Worm (Caenorhabditis elegans) whole organism, L4 larva: Measurements from ENCODE around the gene K07H8.5.

Source experiments
- aly-2 ChIP-seq: sonication (generic microtip); optimal IDR thresholded peaks from 2 replicates; lab custom pipeline; 2018; ENCODE audit warnings: missing biosample characterization, missing genetic modification characterization
- ama-1 ChIP-seq: fragments of 150-350 bp; optimal IDR thresholded peaks from 2 replicates; lab custom pipeline; 2014; ENCODE audit warnings: inconsistent platforms, mixed read lengths
- ceh-28 ChIP-seq: fragments of 150-350 bp; optimal IDR thresholded peaks from 2 replicates; lab custom pipeline; 2014; ENCODE audit warnings: missing biosample characterization, missing genetic modification reagents, missing genetic modification characterization
- ceh-82 ChIP-seq: sonication (generic microtip); optimal IDR thresholded peaks from 2 replicates; lab custom pipeline; 2017; ENCODE audit warnings: missing biosample characterization, missing genetic modification characterization
- lin-13 ChIP-seq: fragments of 150-350 bp; optimal IDR thresholded peaks from 2 replicates; lab custom pipeline; 2014; ENCODE audit warnings: missing biosample characterization, missing genetic modification reagents, missing genetic modification characterization
- lin-39 ChIP-seq: fragments of 150-350 bp; optimal IDR thresholded peaks from 2 replicates; lab custom pipeline; 2014; ENCODE audit warnings: missing biosample characterization, missing genetic modification reagents, missing genetic modification characterization
- nhr-237 ChIP-seq: sonication (generic microtip); optimal IDR thresholded peaks from 2 replicates; lab custom pipeline; 2017; ENCODE audit warnings: missing biosample characterization, missing genetic modification characterization
- nhr-28 ChIP-seq: fragments of 150-350 bp; optimal IDR thresholded peaks from 2 replicates; lab custom pipeline; 2014; ENCODE audit warnings: missing biosample characterization, missing genetic modification characterization
- nhr-6 ChIP-seq: fragments of 150-350 bp; optimal IDR thresholded peaks from 2 replicates; lab custom pipeline; 2014; ENCODE audit warnings: missing biosample characterization, missing genetic modification characterization
- skn-1 ChIP-seq: fragments of 150-350 bp; optimal IDR thresholded peaks from 2 replicates; lab custom pipeline; 2014; ENCODE audit warnings: missing biosample characterization, missing genetic modification characterization

- TF ChIP-seq lin-13 = no peak
- TF ChIP-seq nhr-6 (tag; lab: Kevin White, UChicago) = no peak
- no peak for TF ChIP-seq ama-1 (lab: Kevin White, UChicago)
- no peak for TF ChIP-seq aly-2 (tag; lab: Kevin White, UChicago)
- TF ChIP-seq ceh-28 = no peak
- TF ChIP-seq nhr-28 (tag; lab: Kevin White, UChicago) = no peak
- no peak for TF ChIP-seq skn-1
- no peak for TF ChIP-seq nhr-237 (tag; lab: Kevin White, UChicago)
- TF ChIP-seq lin-39 (tag; lab: Kevin White, UChicago) = no peak
- no peak for TF ChIP-seq ceh-82 (tag; lab: Kevin White, UChicago)
These were observed 23.1 kb downstream of the K07H8.5 start, which contains the start of gene K07H8.2 for ce11 chrIV:8291232-8291631.
